Worm (Caenorhabditis elegans) whole organism, late embryonic: ENCODE data around the gene F21G4.1.

Source experiments
- K02D7.2 ChIP-seq: sonication (generic microtip); optimal IDR thresholded peaks from 2 replicates; lab custom pipeline; 2017; ENCODE audit warnings: mild to moderate bottlenecking, missing genetic modification characterization, missing compliant biosample characterization
- ahr-1 ChIP-seq: sonication (generic microtip); optimal IDR thresholded peaks from 2 replicates; lab custom pipeline; 2016; ENCODE audit warnings: missing genetic modification characterization, missing compliant biosample characterization
- ceh-14 ChIP-seq: sonication (generic microtip); optimal IDR thresholded peaks from 2 replicates; lab custom pipeline; 2016; ENCODE audit warnings: missing genotype, missing genetic modification characterization, missing compliant biosample characterization
- ceh-18 ChIP-seq: sonication (generic microtip); optimal IDR thresholded peaks from 2 replicates; lab custom pipeline; 2016; ENCODE audit warnings: missing genetic modification characterization, missing compliant biosample characterization
- ceh-24 ChIP-seq: sonication (generic microtip); optimal IDR thresholded peaks from 2 replicates; lab custom pipeline; 2016; ENCODE audit warnings: mild to moderate bottlenecking, missing genetic modification characterization, missing compliant biosample characterization
- ceh-6 ChIP-seq: fragments of 200-800 bp; sonication (Bioruptor generic); optimal IDR thresholded peaks from 2 replicates; lab custom pipeline; 2018; ENCODE audit warnings: mild to moderate bottlenecking, missing genetic modification characterization, missing compliant biosample characterization
- ceh-9 ChIP-seq: sonication (generic microtip); optimal IDR thresholded peaks from 2 replicates; lab custom pipeline; 2016; ENCODE audit warnings: mild to moderate bottlenecking, missing genetic modification characterization, inconsistent platforms, missing compliant biosample characterization
- che-1 ChIP-seq: sonication (generic microtip); optimal IDR thresholded peaks from 2 replicates; lab custom pipeline; 2016; ENCODE audit warnings: mild to moderate bottlenecking, missing genetic modification characterization, missing compliant biosample characterization
- dve-1 ChIP-seq: sonication (generic microtip); optimal IDR thresholded peaks from 2 replicates; lab custom pipeline; 2017; ENCODE audit warnings: antibody characterized with exemption, mild to moderate bottlenecking, missing genetic modification characterization, missing compliant biosample characterization
- elt-2 ChIP-seq: sonication (generic microtip); optimal IDR thresholded peaks from 2 replicates; lab custom pipeline; 2016; ENCODE audit warnings: missing genetic modification reagents, missing genetic modification characterization, missing compliant biosample characterization
- ets-4 ChIP-seq: sonication (generic microtip); optimal IDR thresholded peaks from 2 replicates; lab custom pipeline; 2016; ENCODE audit warnings: missing genetic modification characterization, missing compliant biosample characterization
- fax-1 ChIP-seq: sonication (generic microtip); optimal IDR thresholded peaks from 2 replicates; lab custom pipeline; 2016; ENCODE audit warnings: missing genotype, missing genetic modification characterization, missing compliant biosample characterization
- fkh-6 ChIP-seq: sonication (generic microtip); optimal IDR thresholded peaks from 2 replicates; lab custom pipeline; 2016; ENCODE audit warnings: missing genetic modification characterization, missing compliant biosample characterization
- gmeb-2 ChIP-seq: sonication (generic microtip); optimal IDR thresholded peaks from 2 replicates; lab custom pipeline; 2016; ENCODE audit warnings: missing genetic modification characterization, inconsistent platforms, missing compliant biosample characterization
- hlh-13 ChIP-seq: fragments of 200-800 bp; sonication (Bioruptor generic); optimal IDR thresholded peaks from 2 replicates; lab custom pipeline; 2018; ENCODE audit warnings: mild to moderate bottlenecking, missing genetic modification characterization, missing compliant biosample characterization
- hlh-15 ChIP-seq: sonication (generic microtip); optimal IDR thresholded peaks from 2 replicates; lab custom pipeline; 2016; ENCODE audit warnings: missing genetic modification characterization, missing compliant biosample characterization
- hlh-6 ChIP-seq: sonication (generic microtip); optimal IDR thresholded peaks from 2 replicates; lab custom pipeline; 2016; ENCODE audit warnings: missing genotype, missing genetic modification characterization, missing compliant biosample characterization
- nfya-1 ChIP-seq: sonication (generic microtip); optimal IDR thresholded peaks from 2 replicates; lab custom pipeline; 2017; ENCODE audit warnings: missing genetic modification characterization, mild to moderate bottlenecking, missing compliant biosample characterization, antibody characterized with exemption, moderate library complexity
- nhr-11 ChIP-seq: fragments of 150-350 bp; optimal IDR thresholded peaks from 2 replicates; lab custom pipeline; 2014; ENCODE audit warnings: missing biosample characterization, missing genetic modification characterization
- odd-2 ChIP-seq: sonication (generic microtip); optimal IDR thresholded peaks from 2 replicates; lab custom pipeline; 2017; ENCODE audit warnings: antibody characterized with exemption, mild to moderate bottlenecking, missing genetic modification characterization, missing compliant biosample characterization
- pag-3 ChIP-seq: sonication (generic microtip); optimal IDR thresholded peaks from 2 replicates; lab custom pipeline; 2016; ENCODE audit warnings: missing compliant biosample characterization, missing genetic modification characterization, borderline replicate concordance
- pax-1 ChIP-seq: fragments of 150-350 bp; optimal IDR thresholded peaks from 2 replicates; lab custom pipeline; 2014; ENCODE audit warnings: missing biosample characterization, missing genetic modification characterization
- pha-2 ChIP-seq: sonication (generic microtip); optimal IDR thresholded peaks from 2 replicates; lab custom pipeline; 2017; ENCODE audit warnings: mild to moderate bottlenecking, missing genetic modification characterization, missing compliant biosample characterization
- rnt-1 ChIP-seq: sonication (generic microtip); optimal IDR thresholded peaks from 2 replicates; lab custom pipeline; 2016; ENCODE audit warnings: missing genetic modification characterization, missing compliant biosample characterization
- sox-4 ChIP-seq: sonication (generic microtip); optimal IDR thresholded peaks from 2 replicates; lab custom pipeline; 2017; ENCODE audit warnings: mild to moderate bottlenecking, missing genetic modification characterization, inconsistent platforms, missing compliant biosample characterization
- tbx-2 ChIP-seq: sonication (generic microtip); optimal IDR thresholded peaks from 2 replicates; lab custom pipeline; 2016; ENCODE audit warnings: missing genetic modification characterization, missing compliant biosample characterization
- tbx-7 ChIP-seq: sonication (generic microtip); optimal IDR thresholded peaks from 2 replicates; lab custom pipeline; 2016; ENCODE audit warnings: missing genotype, missing genetic modification characterization, missing compliant biosample characterization
- unc-42 ChIP-seq: sonication (generic microtip); optimal IDR thresholded peaks from 2 replicates; lab custom pipeline; 2016; ENCODE audit warnings: missing genotype, missing genetic modification characterization, missing compliant biosample characterization
- unc-86 ChIP-seq: sonication (generic microtip); optimal IDR thresholded peaks from 2 replicates; lab custom pipeline; 2016; ENCODE audit warnings: missing genetic modification characterization, missing compliant biosample characterization
- ztf-16 ChIP-seq: sonication (generic microtip); optimal IDR thresholded peaks from 2 replicates; lab custom pipeline; 2017; ENCODE audit warnings: missing genetic modification characterization, missing compliant biosample characterization

The F21G4.1 gene

DNA sequence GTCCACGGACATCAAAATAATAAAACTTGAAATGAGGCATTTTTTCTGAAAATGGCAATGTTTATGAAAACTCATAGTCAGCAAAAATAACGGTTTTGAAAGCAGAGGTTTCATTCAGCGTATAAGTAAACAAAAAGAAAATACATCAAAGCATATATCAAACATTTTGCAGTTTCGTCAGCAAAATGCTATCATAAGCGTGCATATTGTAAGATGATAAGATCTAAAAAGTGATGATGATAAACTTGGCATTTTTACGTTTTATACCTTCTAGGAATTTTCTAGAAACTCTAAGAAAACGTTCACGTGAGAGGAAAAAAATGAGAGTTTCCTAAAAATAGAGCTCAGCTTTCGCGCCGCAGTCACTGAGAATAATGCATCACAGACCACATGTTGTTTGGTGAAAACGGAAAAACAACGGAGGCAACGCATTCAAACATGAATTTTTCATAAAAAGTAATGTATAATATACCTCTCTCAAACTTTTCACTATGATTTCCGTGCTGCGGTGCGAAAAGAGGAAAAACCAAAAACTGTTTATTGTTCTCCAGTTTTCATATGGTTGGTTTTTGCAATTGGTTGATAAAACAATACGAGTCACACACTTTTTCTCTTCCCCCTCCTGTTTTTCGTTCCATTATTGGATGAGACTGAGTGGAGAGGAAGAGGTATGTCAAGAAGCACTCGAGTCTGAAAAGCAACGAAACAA is 29.1 kb downstream of the F21G4.1 start, which contains the start of the genes gst-36 and R07B1.5:
Gene gst-36, minus strand, starts transcription at position 45 of the 709 bp plus-strand sequence.
Gene R07B1.5, plus strand, starts transcription at position 665 of the 709 bp plus-strand sequence.
- TF ChIP-seq hlh-6 (tag; lab: Kevin White, UChicago) (no peak), elt-2 (tag; lab: Kevin White, UChicago) (peak; percentile 56)

DNA sequence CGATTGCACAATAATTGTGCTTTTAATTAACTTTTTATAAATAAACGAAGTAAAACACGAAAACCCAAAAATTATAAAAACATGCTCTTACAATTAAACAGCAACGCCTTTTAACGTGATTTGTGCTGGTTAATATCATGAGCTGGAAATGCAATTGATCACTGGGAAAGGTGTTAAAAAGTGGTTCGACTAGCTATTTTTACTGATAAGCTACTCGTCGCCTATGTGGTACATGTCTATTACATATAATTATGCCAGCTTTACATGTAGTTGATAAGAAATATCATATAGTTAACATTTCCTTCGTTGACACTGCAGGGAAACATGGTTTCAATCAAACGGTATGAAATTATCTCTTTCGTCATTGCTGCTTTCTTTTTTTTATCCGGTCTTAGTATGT is 34.1 kb downstream of the F21G4.1 start, which contains the start of gene scav-5:
Gene scav-5, plus strand, starts transcription at position 297 of the 400 bp plus-strand sequence.
- TF ChIP-seq fax-1 (tag; lab: Kevin White, UChicago), result no peak
- no peak for TF ChIP-seq ahr-1 (tag; lab: Kevin White, UChicago)
- TF ChIP-seq ceh-9 (tag; lab: Kevin White, UChicago), result no peak
- no peak for TF ChIP-seq nhr-11
- TF ChIP-seq ceh-6 (GFP tag; lab: Kevin White, UChicago), result no peak

DNA sequence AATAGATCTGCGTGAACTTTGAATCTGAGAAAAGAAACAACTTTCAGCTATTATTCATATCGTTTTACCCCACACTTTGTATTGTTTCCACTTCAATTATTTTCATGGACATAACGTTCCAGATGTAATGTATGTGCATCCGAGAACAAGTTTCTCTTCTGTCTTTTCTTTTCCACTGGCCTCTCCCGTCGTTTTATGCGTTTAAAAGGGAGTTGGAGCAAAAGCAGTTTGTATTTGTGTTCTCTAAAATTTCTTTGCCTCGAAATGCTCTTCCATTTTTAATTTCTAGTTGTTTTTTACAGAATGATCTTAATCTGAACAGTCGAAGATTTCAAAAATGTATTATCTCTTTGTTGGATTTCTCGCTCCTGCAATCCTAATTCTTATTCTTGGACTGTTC is 35.5 kb downstream of the F21G4.1 start, which contains the start of gene R07B1.11:
Gene R07B1.11, plus strand, starts transcription at position 301 of the 400 bp plus-strand sequence.
- no peak for TF ChIP-seq dve-1 (tag; lab: Kevin White, UChicago)
- TF ChIP-seq ztf-16 (tag; lab: Kevin White, UChicago), result no peak
- no peak for TF ChIP-seq tbx-2
- TF ChIP-seq nhr-11, result no peak
- TF ChIP-seq che-1, result no peak
- TF ChIP-seq odd-2 (tag; lab: Kevin White, UChicago), result no peak
- no peak for TF ChIP-seq ceh-14
- TF ChIP-seq fkh-6 (tag; lab: Kevin White, UChicago), result no peak
- no peak for TF ChIP-seq gmeb-2 (tag; lab: Kevin White, UChicago)
- TF ChIP-seq ceh-18 (tag; lab: Kevin White, UChicago), result no peak
- TF ChIP-seq pax-1 (tag; lab: Kevin White, UChicago), result no peak
- TF ChIP-seq nfya-1 (tag; lab: Kevin White, UChicago), result no peak
- TF ChIP-seq, all 69 proteins: peak for 0

DNA sequence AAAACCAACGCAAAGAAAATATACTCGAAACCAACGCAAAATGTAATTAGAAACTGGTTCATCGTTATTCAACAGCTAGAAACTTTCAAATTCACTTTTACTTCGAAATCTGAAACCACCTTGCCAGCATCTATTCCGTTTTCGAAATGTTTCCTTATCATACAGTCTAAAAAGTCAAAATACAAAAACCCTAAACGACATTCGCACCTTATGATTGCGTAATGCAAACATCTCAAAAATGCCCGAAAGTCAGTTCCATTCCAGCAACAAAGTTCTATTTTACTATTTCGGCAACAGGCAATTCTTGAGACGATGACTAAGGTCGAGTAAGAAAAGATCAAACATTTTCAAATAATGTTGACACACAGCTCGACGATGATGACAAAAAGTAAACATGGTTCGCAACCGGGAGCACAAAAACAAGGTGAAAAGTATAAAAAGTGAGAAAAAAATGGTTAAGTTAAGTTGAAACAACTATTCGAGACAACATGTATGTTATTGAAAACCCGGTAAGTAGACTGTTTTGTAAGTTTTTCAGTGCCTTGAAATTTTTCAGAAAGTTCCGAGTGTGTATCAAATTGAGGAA is 40.3 kb downstream of the F21G4.1 start, which contains the start of gene lec-7:
Gene lec-7, plus strand, starts transcription at position 297 of the 586 bp plus-strand sequence.
- no peak for TF ChIP-seq hlh-13

DNA sequence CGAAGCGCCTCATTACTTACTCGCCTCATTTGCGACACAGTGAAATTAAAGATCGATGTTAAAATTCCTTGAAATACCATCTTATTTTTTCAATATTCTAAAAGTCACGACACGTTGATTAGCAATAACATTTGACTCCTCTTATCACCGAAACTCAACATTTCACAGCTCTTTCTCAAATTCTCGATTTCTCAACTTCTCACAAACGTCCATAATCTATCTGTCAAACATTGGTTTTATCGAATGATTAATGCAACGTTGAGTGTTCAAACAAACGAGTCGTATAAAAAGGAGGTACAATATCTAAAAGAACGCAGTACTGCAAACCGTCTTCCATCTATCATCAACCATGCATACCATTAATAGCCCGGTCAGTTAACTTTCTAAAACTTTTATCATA is 41.9 kb downstream of the F21G4.1 start, which contains the start of gene lec-8:
Gene lec-8, plus strand, starts transcription at position 314 of the 400 bp plus-strand sequence.
- TF ChIP-seq pag-3 (tag; lab: Kevin White, UChicago) (no peak), fkh-6 (tag; lab: Kevin White, UChicago) (no peak), pax-1 (tag; lab: Kevin White, UChicago) (no peak), ceh-24 (tag; lab: Kevin White, UChicago) (no peak), unc-86 (tag; lab: Kevin White, UChicago) (no peak), sox-4 (tag; lab: Kevin White, UChicago) (no peak), ets-4 (tag; lab: Kevin White, UChicago) (no peak), unc-42 (tag; lab: Kevin White, UChicago) (no peak), rnt-1 (tag; lab: Kevin White, UChicago) (no peak), pha-2 (tag; lab: Kevin White, UChicago) (no peak), K02D7.2 (tag; lab: Kevin White, UChicago) (no peak), odd-2 (tag; lab: Kevin White, UChicago) (no peak), tbx-7 (no peak), hlh-15 (tag; lab: Kevin White, UChicago) (no peak)
